Worm (Caenorhabditis elegans) whole organism, L2 larva: ENCODE measurements around the gene C06B8.7.

Source experiments
- C34F6.9 ChIP-seq: fragments of 150-350 bp; optimal IDR thresholded peaks from 2 replicates; lab custom pipeline; 2014; ENCODE audit warnings: missing biosample characterization, missing genetic modification characterization
- F13H6.1 ChIP-seq: sonication (generic microtip); optimal IDR thresholded peaks from 2 replicates; lab custom pipeline; 2016; ENCODE audit warnings: missing genetic modification characterization, missing compliant biosample characterization
- R02D3.7 ChIP-seq: fragments of 150-350 bp; optimal IDR thresholded peaks from 2 replicates; lab custom pipeline; 2014; ENCODE audit warnings: missing biosample characterization, missing genetic modification characterization
- Y55F3AM.14 ChIP-seq: fragments of 200-800 bp; sonication (Bioruptor generic); optimal IDR thresholded peaks from 2 replicates; lab custom pipeline; 2018; ENCODE audit warnings: mild to moderate bottlenecking, missing genetic modification characterization, missing compliant biosample characterization
- ZK546.5 ChIP-seq: sonication (generic microtip); optimal IDR thresholded peaks from 2 replicates; lab custom pipeline; 2017; ENCODE audit warnings: missing biosample characterization, missing genetic modification characterization
- alr-1 ChIP-seq: fragments of 150-350 bp; optimal IDR thresholded peaks from 2 replicates; lab custom pipeline; 2014; ENCODE audit warnings: missing biosample characterization, missing genetic modification characterization
- aly-2 ChIP-seq: fragments of 150-350 bp; optimal IDR thresholded peaks from 2 replicates; lab custom pipeline; 2014; ENCODE audit warnings: missing biosample characterization, missing genetic modification characterization
- ama-1 ChIP-seq: fragments of 150-350 bp; optimal IDR thresholded peaks from 2 replicates; lab custom pipeline; 2018; ENCODE audit warnings: inconsistent platforms
- blmp-1 ChIP-seq: sonication (generic microtip); optimal IDR thresholded peaks from 2 replicates; lab custom pipeline; 2017; ENCODE audit warnings: missing genetic modification characterization, mild to moderate bottlenecking, missing compliant biosample characterization, antibody characterized with exemption, moderate library complexity; ENCODE audit not compliant: insufficient read depth
- ceh-16 ChIP-seq: fragments of 150-350 bp; optimal IDR thresholded peaks from 2 replicates; lab custom pipeline; 2014; ENCODE audit warnings: missing biosample characterization, missing genetic modification characterization
- ceh-82 ChIP-seq: fragments of 150-350 bp; optimal IDR thresholded peaks from 2 replicates; lab custom pipeline; 2014; ENCODE audit warnings: missing biosample characterization, missing genetic modification characterization
- crh-2 ChIP-seq: sonication (generic microtip); optimal IDR thresholded peaks from 2 replicates; lab custom pipeline; 2017; ENCODE audit warnings: missing biosample characterization, missing genetic modification characterization
- dmd-4 ChIP-seq: sonication (generic microtip); optimal IDR thresholded peaks from 2 replicates; lab custom pipeline; 2017; ENCODE audit warnings: missing biosample characterization, missing genetic modification characterization
- egl-27 ChIP-seq: sonication (generic microtip); optimal IDR thresholded peaks from 3 replicates; lab custom pipeline; 2017; ENCODE audit warnings: missing biosample characterization, missing genetic modification reagents, missing genetic modification characterization
- elt-1 ChIP-seq: fragments of 150-350 bp; optimal IDR thresholded peaks from 2 replicates; lab custom pipeline; 2014; ENCODE audit warnings: missing biosample characterization, missing genetic modification characterization
- fos-1 ChIP-seq: fragments of 150-350 bp; optimal IDR thresholded peaks from 2 replicates; lab custom pipeline; 2014; ENCODE audit warnings: missing biosample characterization, missing genetic modification characterization
- gmeb-1 ChIP-seq: fragments of 150-350 bp; optimal IDR thresholded peaks from 2 replicates; lab custom pipeline; 2014; ENCODE audit warnings: missing biosample characterization, missing genetic modification characterization
- lin-11 ChIP-seq: fragments of 150-350 bp; sonication (generic microtip); optimal IDR thresholded peaks from 2 replicates; lab custom pipeline; 2014; ENCODE audit warnings: missing biosample characterization, missing genetic modification characterization, inconsistent platforms, mixed read lengths
- lin-13 ChIP-seq: fragments of 150-350 bp; optimal IDR thresholded peaks from 2 replicates; lab custom pipeline; 2014; ENCODE audit warnings: missing biosample characterization, missing genetic modification reagents, missing genetic modification characterization
- lin-39 ChIP-seq: fragments of 150-350 bp; optimal IDR thresholded peaks from 2 replicates; lab custom pipeline; 2014; ENCODE audit warnings: missing biosample characterization, missing genetic modification reagents, missing genetic modification characterization
- lsy-2 ChIP-seq, 2 experiments: fragments of 150-350 bp in 1 of 2; sonication (generic microtip) in 1 of 2; optimal IDR thresholded peaks; 2 replicates each; lab custom pipeline; 2014 to 2017; ENCODE audit warnings: missing biosample characterization in 2 of 2, missing genetic modification characterization in 2 of 2
- mab-5 ChIP-seq: fragments of 150-350 bp; optimal IDR thresholded peaks from 2 replicates; lab custom pipeline; 2014; ENCODE audit warnings: missing biosample characterization, missing genetic modification characterization
- mbf-1 ChIP-seq: sonication (generic microtip); optimal IDR thresholded peaks from 2 replicates; lab custom pipeline; 2017; ENCODE audit warnings: missing biosample characterization, missing genetic modification characterization
- mdl-1 ChIP-seq, 2 experiments: fragments of 150-350 bp in 1 of 2; sonication (generic microtip) in 1 of 2; optimal IDR thresholded peaks; 2 replicates each; lab custom pipeline; 2017; ENCODE audit warnings: missing biosample characterization in 2 of 2, missing genetic modification characterization in 2 of 2
- nhr-11 ChIP-seq: fragments of 150-350 bp; optimal IDR thresholded peaks from 2 replicates; lab custom pipeline; 2014; ENCODE audit warnings: missing biosample characterization, missing genetic modification characterization
- nhr-12 ChIP-seq: fragments of 150-350 bp; optimal IDR thresholded peaks from 2 replicates; lab custom pipeline; 2014; ENCODE audit warnings: missing biosample characterization, missing genetic modification characterization
- nhr-129 ChIP-seq: fragments of 150-350 bp; optimal IDR thresholded peaks from 2 replicates; lab custom pipeline; 2014; ENCODE audit warnings: missing biosample characterization, missing genetic modification characterization
- nhr-21 ChIP-seq: fragments of 150-350 bp; optimal IDR thresholded peaks from 2 replicates; lab custom pipeline; 2014; ENCODE audit warnings: missing biosample characterization, missing genetic modification characterization
- nhr-23 ChIP-seq: fragments of 150-350 bp; optimal IDR thresholded peaks from 2 replicates; lab custom pipeline; 2014; ENCODE audit warnings: missing biosample characterization, missing genetic modification reagents, missing genetic modification characterization
- nhr-237 ChIP-seq: fragments of 150-350 bp; optimal IDR thresholded peaks from 2 replicates; lab custom pipeline; 2014; ENCODE audit warnings: missing biosample characterization, missing genetic modification characterization
- nhr-25 ChIP-seq: fragments of 150-350 bp; sonication (generic microtip); optimal IDR thresholded peaks from 3 replicates; lab custom pipeline; 2014; ENCODE audit warnings: missing biosample characterization, missing genetic modification characterization
- nhr-6 ChIP-seq: fragments of 150-350 bp; optimal IDR thresholded peaks from 2 replicates; lab custom pipeline; 2014; ENCODE audit warnings: missing biosample characterization, missing genetic modification characterization
- nhr-77 ChIP-seq: fragments of 150-350 bp; optimal IDR thresholded peaks from 2 replicates; lab custom pipeline; 2014; ENCODE audit warnings: missing biosample characterization, missing genetic modification characterization
- peb-1 ChIP-seq: fragments of 150-350 bp; optimal IDR thresholded peaks from 2 replicates; lab custom pipeline; 2014; ENCODE audit warnings: missing biosample characterization, missing genetic modification characterization
- sem-4 ChIP-seq: fragments of 150-350 bp; optimal IDR thresholded peaks from 2 replicates; lab custom pipeline; 2014; ENCODE audit warnings: missing biosample characterization, missing genetic modification reagents, missing genetic modification characterization
- skn-1 ChIP-seq: sonication (generic microtip); optimal IDR thresholded peaks from 2 replicates; lab custom pipeline; 2017; ENCODE audit warnings: missing biosample characterization, missing genetic modification characterization
- sma-3 ChIP-seq: sonication (generic microtip); optimal IDR thresholded peaks from 2 replicates; lab custom pipeline; 2016; ENCODE audit warnings: missing genetic modification reagents, missing genetic modification characterization, missing compliant biosample characterization
- sma-9 ChIP-seq, 2 experiments: fragments of 150-350 bp in 1 of 2; sonication (generic microtip) in 1 of 2; optimal IDR thresholded peaks; 2 replicates each; lab custom pipeline; 2014 to 2016; ENCODE audit warnings: missing genetic modification characterization in 2 of 2, mild to moderate bottlenecking in 1 of 2, missing biosample characterization in 1 of 2, missing compliant biosample characterization in 1 of 2, missing genetic modification reagents in 1 of 2, moderate library complexity in 1 of 2
- snpc-4 ChIP-seq: fragments of 150-350 bp; optimal IDR thresholded peaks from 2 replicates; lab custom pipeline; 2014; ENCODE audit warnings: missing biosample characterization, missing genetic modification characterization
- unc-39 ChIP-seq: fragments of 150-350 bp; optimal IDR thresholded peaks from 2 replicates; lab custom pipeline; 2014; ENCODE audit warnings: missing biosample characterization, missing genetic modification characterization
- unc-55 ChIP-seq: fragments of 150-350 bp; sonication (generic microtip); optimal IDR thresholded peaks from 3 replicates; lab custom pipeline; 2014; ENCODE audit warnings: missing biosample characterization, missing genetic modification reagents, missing genetic modification characterization
- unc-62 ChIP-seq: fragments of 150-350 bp; optimal IDR thresholded peaks from 2 replicates; lab custom pipeline; 2014; ENCODE audit warnings: missing biosample characterization, missing genetic modification reagents, missing genetic modification characterization
- zag-1 ChIP-seq: fragments of 150-350 bp; optimal IDR thresholded peaks from 2 replicates; lab custom pipeline; 2014; ENCODE audit warnings: missing biosample characterization, missing genetic modification characterization
- ztf-1 ChIP-seq: fragments of 200-800 bp; sonication (Bioruptor generic); conservative IDR thresholded peaks from 2 replicates; pipeline ENCODE4 v1.3.6; 2022; ENCODE audit warnings: missing genetic modification characterization, missing compliant biosample characterization
- ztf-11 ChIP-seq: sonication (generic microtip); optimal IDR thresholded peaks from 2 replicates; lab custom pipeline; 2017; ENCODE audit warnings: missing biosample characterization, missing genetic modification characterization
- ztf-4 ChIP-seq: fragments of 150-350 bp; optimal IDR thresholded peaks from 2 replicates; lab custom pipeline; 2014; ENCODE audit warnings: missing biosample characterization, missing genetic modification characterization

Gene C06B8.7

DNA sequence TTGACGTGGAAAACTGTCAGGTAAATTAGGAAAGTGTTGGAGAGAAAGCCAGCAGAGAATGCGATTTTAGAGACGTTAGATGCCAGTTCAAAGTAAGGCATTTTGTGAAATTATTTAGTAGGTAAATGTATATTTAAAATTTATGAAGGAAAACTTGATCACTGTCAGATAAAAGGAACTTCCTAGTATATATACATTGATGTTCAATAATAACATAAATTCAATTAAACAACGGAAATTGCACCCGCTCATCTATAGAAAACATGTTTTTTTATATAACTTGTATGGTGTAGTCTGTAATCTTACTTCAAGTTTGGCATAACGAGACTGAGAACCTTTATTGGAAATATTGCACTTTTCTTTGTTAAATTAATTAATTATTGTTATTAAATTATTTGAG, 39.4 kb upstream of the C06B8.7 start, which contains the start of gene str-71:
Gene str-71, minus strand, starts transcription at position 101 of the 400 bp plus-strand sequence.
- no peak for TF ChIP-seq nhr-77 (tag; lab: Kevin White, UChicago)
- no peak for TF ChIP-seq ama-1 (lab: Kevin White, UChicago)
- no peak for TF ChIP-seq lin-13 (GFP tag; lab: Kevin White, UChicago)
- no peak for TF ChIP-seq elt-1
- no peak for TF ChIP-seq sma-3
- TF ChIP-seq unc-62 (GFP tag; lab: Kevin White, UChicago), result no peak
- TF ChIP-seq mab-5, result no peak
- TF ChIP-seq dmd-4, result no peak
- no peak for TF ChIP-seq peb-1 (tag; lab: Kevin White, UChicago)
- TF ChIP-seq ztf-11 (tag; lab: Kevin White, UChicago), result no peak
- TF ChIP-seq nhr-23 (tag; lab: Kevin White, UChicago), result no peak
- no peak for TF ChIP-seq mbf-1
- no peak for TF ChIP-seq snpc-4 (tag; lab: Kevin White, UChicago)
- no peak for TF ChIP-seq ceh-16 (tag; lab: Kevin White, UChicago)

DNA sequence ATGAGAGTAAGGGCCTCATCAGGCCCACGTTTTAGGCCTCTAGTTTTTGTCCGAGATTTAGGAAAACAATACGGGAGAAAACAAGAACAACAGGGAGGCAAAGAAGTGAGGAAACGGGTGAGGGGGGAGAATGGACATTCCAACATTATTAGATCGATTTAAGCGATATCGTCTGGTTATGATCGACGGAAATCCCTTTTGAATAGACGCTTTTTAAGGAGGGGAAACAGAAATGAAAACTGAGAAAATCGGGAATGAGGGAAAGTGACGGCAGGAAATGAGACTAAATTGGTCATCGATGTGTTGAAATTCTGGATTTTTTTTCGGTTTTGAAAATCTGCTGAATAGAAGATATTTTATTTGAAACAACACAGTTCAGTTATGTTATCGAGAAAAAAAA, 34.1 kb upstream of the C06B8.7 start, which contains the start of gene rocf-1:
Gene rocf-1, minus strand, starts transcription at position 101 of the 400 bp plus-strand sequence.
- TF ChIP-seq alr-1 (tag; lab: Kevin White, UChicago) (no peak), nhr-6 (tag; lab: Kevin White, UChicago) (no peak), egl-27 (tag; lab: Kevin White, UChicago) (no peak)

DNA sequence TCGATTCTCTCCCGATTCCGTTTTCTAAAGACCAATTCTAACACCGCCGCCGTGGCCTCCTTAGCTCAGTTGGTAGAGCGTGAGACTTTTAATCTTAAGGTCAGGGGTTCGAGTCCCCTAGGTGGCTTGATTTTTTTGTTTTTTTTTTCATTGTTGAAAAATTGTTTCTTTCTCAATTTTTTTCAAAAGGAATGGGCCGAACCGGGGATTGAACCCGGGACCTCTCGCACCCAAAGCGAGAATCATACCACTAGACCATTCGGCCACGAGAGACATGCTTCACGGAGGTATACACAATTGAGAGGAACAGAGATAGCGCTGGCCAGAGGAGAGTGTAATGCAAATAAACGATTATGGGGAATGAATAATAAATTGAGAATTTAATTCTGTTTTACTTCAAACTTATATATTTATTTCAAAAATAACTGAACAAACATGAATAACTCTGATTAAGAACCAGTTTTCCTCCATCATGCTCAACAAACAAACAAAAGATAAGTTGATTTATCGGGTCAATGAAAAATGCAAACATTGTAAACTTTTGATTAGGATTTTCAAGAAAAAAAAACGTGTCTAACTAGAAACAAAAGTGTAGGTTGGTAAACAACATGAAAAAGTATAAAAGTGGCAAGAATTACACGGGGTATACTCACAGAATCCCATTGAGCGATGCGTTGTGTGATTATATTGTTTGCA, 33.4 kb upstream of the C06B8.7 start, which contains the start of gene pqn-71:
Gene pqn-71, plus strand, starts transcription at position 646 of the 696 bp plus-strand sequence.
- TF ChIP-seq lin-39 (no peak), blmp-1 (tag; lab: Kevin White, UChicago) (no peak), nhr-11 (tag; lab: Kevin White, UChicago) (peak; percentile 65), mbf-1 (peak; percentile 10), sma-9 (GFP tag; optimal IDR thresholded peaks at IDR 0.05; lab: Kevin White, UChicago) (peak; percentile 74), sma-9 (tag; optimal IDR thresholded peaks at IDR 0.05; lab: Kevin White, UChicago) (no peak), mab-5 (peak; percentile 46), lsy-2 (tag; optimal IDR thresholded peaks at IDR 0.05; lab: Kevin White, UChicago) (peak; percentile 71 to 85), unc-62 (GFP tag; lab: Kevin White, UChicago) (no peak), gmeb-1 (tag; lab: Kevin White, UChicago) (peak; percentile 81), ceh-82 (peak; percentile 16), unc-39 (tag; lab: Kevin White, UChicago) (no peak), fos-1 (tag; lab: Kevin White, UChicago) (peak; percentile 94), snpc-4 (tag; lab: Kevin White, UChicago) (peak; percentile 58), alr-1 (tag; lab: Kevin White, UChicago) (peak; percentile 8), skn-1 (no peak), peb-1 (tag; lab: Kevin White, UChicago) (no peak), ztf-1 (GFP tag; lab: Robert Waterston, UW) (no peak), aly-2 (tag; lab: Kevin White, UChicago) (no peak), nhr-129 (tag; lab: Kevin White, UChicago) (peak; percentile 69), sem-4 (tag; lab: Kevin White, UChicago) (peak; percentile 63), Y55F3AM.14 (GFP tag; lab: Kevin White, UChicago) (peak; percentile 79), mdl-1 (tag; optimal IDR thresholded peaks at IDR 0.05; lab: Kevin White, UChicago) (peak; percentile 11 to 76), nhr-12 (tag; lab: Kevin White, UChicago) (no peak), ZK546.5 (tag; lab: Kevin White, UChicago) (no peak), ama-1 (lab: Kevin White, UChicago) (no peak), nhr-237 (tag; lab: Kevin White, UChicago) (no peak), ceh-16 (tag; lab: Kevin White, UChicago) (no peak), zag-1 (tag; lab: Kevin White, UChicago) (peak; percentile 57), R02D3.7 (tag; lab: Kevin White, UChicago) (no peak), crh-2 (tag; lab: Kevin White, UChicago) (peak; percentile 91), unc-55 (peak; percentile 69), F13H6.1 (tag; lab: Kevin White, UChicago) (peak; percentile 74), nhr-6 (tag; lab: Kevin White, UChicago) (no peak), egl-27 (tag; lab: Kevin White, UChicago) (peak; percentile 80), dmd-4 (no peak), nhr-21 (tag; lab: Kevin White, UChicago) (peak; percentile 82), nhr-77 (tag; lab: Kevin White, UChicago) (no peak), C34F6.9 (tag; lab: Kevin White, UChicago) (peak; percentile 52), ztf-4 (tag; lab: Kevin White, UChicago) (no peak), elt-1 (no peak), lin-11 (tag; lab: Kevin White, UChicago) (peak; percentile 66), lin-13 (GFP tag; lab: Kevin White, UChicago) (peak; percentile 74), ztf-11 (tag; lab: Kevin White, UChicago) (no peak), nhr-23 (tag; lab: Kevin White, UChicago) (no peak), sma-3 (peak; percentile 91), nhr-25 (tag; lab: Kevin White, UChicago) (no peak)
